Worm (Caenorhabditis elegans) whole organism, late embryonic: ENCODE measurements around the gene C32D5.8.

Experiments used
- T23F11.4 ChIP-seq: fragments of 200-800 bp; sonication (Bioruptor generic); optimal IDR thresholded peaks from 2 replicates; lab custom pipeline; 2018; ENCODE audit warnings: mild to moderate bottlenecking, missing genetic modification characterization, missing compliant biosample characterization
- Y22D7AL.16 ChIP-seq: sonication (generic microtip); optimal IDR thresholded peaks from 2 replicates; lab custom pipeline; 2016; ENCODE audit warnings: missing genetic modification characterization, missing compliant biosample characterization
- ama-1 ChIP-seq: fragments of 150-350 bp; optimal IDR thresholded peaks from 2 replicates; lab custom pipeline; 2014
- ceh-14 ChIP-seq: sonication (generic microtip); optimal IDR thresholded peaks from 2 replicates; lab custom pipeline; 2016; ENCODE audit warnings: missing genotype, missing genetic modification characterization, missing compliant biosample characterization
- ceh-18 ChIP-seq: sonication (generic microtip); optimal IDR thresholded peaks from 2 replicates; lab custom pipeline; 2016; ENCODE audit warnings: missing genetic modification characterization, missing compliant biosample characterization
- ceh-30 ChIP-seq: fragments of 150-350 bp; optimal IDR thresholded peaks from 2 replicates; lab custom pipeline; 2014; ENCODE audit warnings: missing biosample characterization, missing genetic modification characterization
- ceh-31 ChIP-seq: sonication (generic microtip); optimal IDR thresholded peaks from 2 replicates; lab custom pipeline; 2016; ENCODE audit warnings: missing genetic modification characterization, missing compliant biosample characterization
- ceh-34 ChIP-seq: sonication (generic microtip); optimal IDR thresholded peaks from 2 replicates; lab custom pipeline; 2016; ENCODE audit warnings: mild to moderate bottlenecking, missing genetic modification characterization, missing compliant biosample characterization
- ceh-48 ChIP-seq: sonication (generic microtip); optimal IDR thresholded peaks from 2 replicates; lab custom pipeline; 2016; ENCODE audit warnings: missing genetic modification characterization, inconsistent platforms, missing compliant biosample characterization
- ceh-6 ChIP-seq: fragments of 200-800 bp; sonication (Bioruptor generic); optimal IDR thresholded peaks from 2 replicates; lab custom pipeline; 2018; ENCODE audit warnings: mild to moderate bottlenecking, missing genetic modification characterization, missing compliant biosample characterization
- dmd-4 ChIP-seq: sonication (generic microtip); optimal IDR thresholded peaks from 2 replicates; lab custom pipeline; 2016; ENCODE audit warnings: borderline replicate concordance, missing genetic modification characterization, missing compliant biosample characterization
- elt-2 ChIP-seq: sonication (generic microtip); optimal IDR thresholded peaks from 2 replicates; lab custom pipeline; 2016; ENCODE audit warnings: missing genetic modification reagents, missing genetic modification characterization, missing compliant biosample characterization
- fkh-10 ChIP-seq: fragments of 150-350 bp; optimal IDR thresholded peaks from 2 replicates; lab custom pipeline; 2014; ENCODE audit warnings: missing biosample characterization, missing genetic modification reagents, missing genetic modification characterization
- hlh-30 ChIP-seq: sonication (generic microtip); optimal IDR thresholded peaks from 2 replicates; lab custom pipeline; 2017; ENCODE audit warnings: antibody characterized with exemption, missing genetic modification characterization, missing compliant biosample characterization; ENCODE audit not compliant: insufficient read depth
- hlh-8 ChIP-seq: sonication (generic microtip); optimal IDR thresholded peaks from 2 replicates; lab custom pipeline; 2016; ENCODE audit warnings: missing genotype, missing genetic modification characterization, missing compliant biosample characterization
- lin-11 ChIP-seq: fragments of 200-800 bp; sonication (Bioruptor generic); optimal IDR thresholded peaks from 2 replicates; lab custom pipeline; 2018; ENCODE audit warnings: mild to moderate bottlenecking, missing genetic modification characterization, missing compliant biosample characterization
- madf-2 ChIP-seq: sonication (generic microtip); optimal IDR thresholded peaks from 2 replicates; lab custom pipeline; 2017; ENCODE audit warnings: missing genetic modification characterization, missing compliant biosample characterization
- mec-3 ChIP-seq: sonication (generic microtip); optimal IDR thresholded peaks from 2 replicates; lab custom pipeline; 2016; ENCODE audit warnings: borderline replicate concordance, missing genetic modification characterization, missing compliant biosample characterization
- nfya-1 ChIP-seq: sonication (generic microtip); optimal IDR thresholded peaks from 2 replicates; lab custom pipeline; 2017; ENCODE audit warnings: missing genetic modification characterization, mild to moderate bottlenecking, missing compliant biosample characterization, antibody characterized with exemption, moderate library complexity
- npax-4 ChIP-seq: sonication (generic microtip); optimal IDR thresholded peaks from 2 replicates; lab custom pipeline; 2016; ENCODE audit warnings: missing genetic modification characterization, missing compliant biosample characterization
- odd-2 ChIP-seq: sonication (generic microtip); optimal IDR thresholded peaks from 2 replicates; lab custom pipeline; 2017; ENCODE audit warnings: antibody characterized with exemption, mild to moderate bottlenecking, missing genetic modification characterization, missing compliant biosample characterization
- pag-3 ChIP-seq: sonication (generic microtip); optimal IDR thresholded peaks from 2 replicates; lab custom pipeline; 2016; ENCODE audit warnings: missing compliant biosample characterization, missing genetic modification characterization, borderline replicate concordance
- pax-1 ChIP-seq: fragments of 150-350 bp; optimal IDR thresholded peaks from 2 replicates; lab custom pipeline; 2014; ENCODE audit warnings: missing biosample characterization, missing genetic modification characterization
- pha-2 ChIP-seq: sonication (generic microtip); optimal IDR thresholded peaks from 2 replicates; lab custom pipeline; 2017; ENCODE audit warnings: mild to moderate bottlenecking, missing genetic modification characterization, missing compliant biosample characterization
- pqm-1 ChIP-seq: sonication (generic microtip); optimal IDR thresholded peaks from 2 replicates; lab custom pipeline; 2016; ENCODE audit warnings: missing genetic modification characterization, missing compliant biosample characterization
- ref-2 ChIP-seq: sonication (generic microtip); optimal IDR thresholded peaks from 2 replicates; lab custom pipeline; 2016; ENCODE audit warnings: missing genetic modification characterization, missing compliant biosample characterization
- rnt-1 ChIP-seq: sonication (generic microtip); optimal IDR thresholded peaks from 2 replicates; lab custom pipeline; 2016; ENCODE audit warnings: missing genetic modification characterization, missing compliant biosample characterization
- sdc-2 ChIP-seq: sonication (generic microtip); optimal IDR thresholded peaks from 2 replicates; lab custom pipeline; 2016; ENCODE audit warnings: missing genotype, missing genetic modification characterization, missing compliant biosample characterization
- sox-4 ChIP-seq: sonication (generic microtip); optimal IDR thresholded peaks from 2 replicates; lab custom pipeline; 2017; ENCODE audit warnings: mild to moderate bottlenecking, missing genetic modification characterization, inconsistent platforms, missing compliant biosample characterization
- syd-9 ChIP-seq: sonication (generic microtip); optimal IDR thresholded peaks from 2 replicates; lab custom pipeline; 2016; ENCODE audit warnings: mild to moderate bottlenecking, missing genetic modification characterization, moderate library complexity, missing compliant biosample characterization
- tbx-2 ChIP-seq: sonication (generic microtip); optimal IDR thresholded peaks from 2 replicates; lab custom pipeline; 2016; ENCODE audit warnings: missing genetic modification characterization, missing compliant biosample characterization
- tbx-7 ChIP-seq: sonication (generic microtip); optimal IDR thresholded peaks from 2 replicates; lab custom pipeline; 2016; ENCODE audit warnings: missing genotype, missing genetic modification characterization, missing compliant biosample characterization
- ttx-3 ChIP-seq: sonication (generic microtip); optimal IDR thresholded peaks from 2 replicates; lab custom pipeline; 2016; ENCODE audit warnings: missing genetic modification reagents, missing genetic modification characterization, missing compliant biosample characterization
- unc-3 ChIP-seq, 2 experiments: fragments of 200-800 bp in 1 of 2; sonication (Bioruptor generic) in 1 of 2; sonication (generic microtip) in 1 of 2; conservative IDR thresholded peaks in 1 of 2; optimal IDR thresholded peaks in 1 of 2; 2 replicates each; pipeline versions ENCODE4 v1.3.6 to Lab custom; 2016 to 2022; ENCODE audit warnings: missing compliant biosample characterization in 2 of 2, missing genetic modification characterization in 2 of 2, missing genetic modification reagents in 1 of 2
- unc-86 ChIP-seq: sonication (generic microtip); optimal IDR thresholded peaks from 2 replicates; lab custom pipeline; 2016; ENCODE audit warnings: missing genetic modification characterization, missing compliant biosample characterization
- zip-5 ChIP-seq: sonication (generic microtip); optimal IDR thresholded peaks from 2 replicates; lab custom pipeline; 2016; ENCODE audit warnings: missing genetic modification characterization, missing compliant biosample characterization

The C32D5.8 gene

DNA sequence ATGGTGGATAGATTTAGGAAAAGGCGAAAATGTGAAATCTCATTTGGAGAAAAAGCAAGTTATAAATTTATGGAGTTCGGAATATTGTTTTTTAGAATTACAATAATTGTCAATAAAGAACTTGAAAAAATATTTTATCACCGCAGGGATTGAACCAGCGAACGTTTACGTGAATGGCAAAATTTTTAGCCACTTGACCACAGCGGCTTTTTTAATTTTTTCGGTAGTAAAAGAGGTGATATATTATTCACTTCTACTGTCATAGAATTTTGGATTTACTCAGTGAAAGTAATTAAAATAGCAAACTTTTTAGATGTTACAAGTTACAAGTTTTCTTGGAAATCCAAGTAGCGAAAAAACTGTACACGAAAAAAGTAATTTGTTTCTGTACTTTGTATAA lies 12.5 kb upstream of the C32D5.8 start:
- TF ChIP-seq hlh-8: no peak
- no peak for TF ChIP-seq ceh-6 (GFP tag; lab: Kevin White, UChicago)

DNA sequence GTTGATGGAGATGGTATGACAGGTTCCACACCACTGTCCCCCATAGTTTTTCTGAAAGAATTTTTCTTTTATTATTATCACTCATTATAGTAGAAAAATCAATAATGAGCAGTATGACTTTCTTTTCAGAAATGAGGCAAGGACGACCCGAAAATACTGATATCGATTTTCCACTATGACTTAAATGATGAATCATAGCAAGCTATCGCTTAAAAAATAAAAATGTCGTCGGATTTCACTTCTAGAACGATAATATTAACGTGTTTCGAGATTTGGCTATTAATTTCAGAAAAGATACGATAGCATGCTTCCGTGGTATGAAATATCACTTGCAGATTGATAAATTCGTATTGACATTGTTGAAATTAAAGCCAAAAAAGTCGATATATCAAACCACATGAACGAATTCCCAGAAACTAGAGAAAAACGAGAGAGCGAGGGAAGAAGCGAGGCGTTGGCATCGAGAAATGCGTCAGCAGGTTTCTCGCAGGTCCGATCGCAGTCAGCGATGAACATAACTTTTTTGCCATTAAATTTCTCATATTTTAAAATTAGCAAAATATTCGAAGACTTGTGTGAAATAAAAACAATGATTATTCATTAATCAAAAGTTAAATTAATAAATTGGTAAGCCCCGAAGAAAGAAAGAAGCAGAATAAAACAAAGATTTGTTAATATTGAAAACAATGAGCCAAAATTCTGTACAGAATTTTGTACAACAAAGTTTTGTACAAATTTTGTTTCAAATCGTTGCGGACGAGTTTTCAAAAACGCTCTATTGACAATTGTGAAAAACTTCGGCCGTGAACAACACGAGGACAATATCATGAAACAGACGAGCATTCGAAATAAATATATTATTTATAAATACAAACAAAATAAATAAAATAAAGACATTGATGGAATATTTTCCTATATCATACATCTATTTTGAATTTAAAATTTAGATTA lies 9.9 kb upstream of the C32D5.8 start, which contains the start of gene C32D5.11:
TSS of gene C32D5.11 (minus strand) at position 51 of the 951 bp plus-strand sequence.
- 0 out of 2 replicates have a peak, but pooled peaks have one; percentile 13 for TF ChIP-seq unc-3 (GFP tag; conservative IDR thresholded peaks at IDR 0.05; lab: Robert Waterston, UW)
- TF ChIP-seq unc-3 (tag; optimal IDR thresholded peaks at IDR 0.05; lab: Kevin White, UChicago): no peak
- TF ChIP-seq lin-11 (tag; lab: Kevin White, UChicago): no peak
- peak; percentile 32 for TF ChIP-seq ceh-34 (tag; lab: Kevin White, UChicago)
- TF ChIP-seq nfya-1 (tag; lab: Kevin White, UChicago): peak; percentile 47
- no peak for TF ChIP-seq sdc-2
- peak; percentile 42 for TF ChIP-seq ceh-18 (tag; lab: Kevin White, UChicago)
- peak; percentile 36 for TF ChIP-seq ceh-14 (tag; lab: Kevin White, UChicago)
- TF ChIP-seq tbx-2: peak; percentile 51
- no peak for TF ChIP-seq ceh-30 (tag; lab: Kevin White, UChicago)
- TF ChIP-seq pax-1 (tag; lab: Kevin White, UChicago): peak; percentile 55
- no peak for TF ChIP-seq ttx-3 (tag; lab: Kevin White, UChicago)
- TF ChIP-seq ceh-48 (tag; lab: Kevin White, UChicago): peak; percentile 23
- TF ChIP-seq elt-2 (tag; lab: Kevin White, UChicago): peak; percentile 20
- peak; percentile 38 for TF ChIP-seq hlh-30
- TF ChIP-seq tbx-7 (tag; lab: Kevin White, UChicago): no peak
- TF ChIP-seq ceh-31 (tag; lab: Kevin White, UChicago): peak; percentile 25
- TF ChIP-seq Y22D7AL.16: no peak
- TF ChIP-seq ref-2 (tag; lab: Kevin White, UChicago): peak; percentile 23
- TF ChIP-seq T23F11.4 (GFP tag; lab: Kevin White, UChicago): no peak

DNA sequence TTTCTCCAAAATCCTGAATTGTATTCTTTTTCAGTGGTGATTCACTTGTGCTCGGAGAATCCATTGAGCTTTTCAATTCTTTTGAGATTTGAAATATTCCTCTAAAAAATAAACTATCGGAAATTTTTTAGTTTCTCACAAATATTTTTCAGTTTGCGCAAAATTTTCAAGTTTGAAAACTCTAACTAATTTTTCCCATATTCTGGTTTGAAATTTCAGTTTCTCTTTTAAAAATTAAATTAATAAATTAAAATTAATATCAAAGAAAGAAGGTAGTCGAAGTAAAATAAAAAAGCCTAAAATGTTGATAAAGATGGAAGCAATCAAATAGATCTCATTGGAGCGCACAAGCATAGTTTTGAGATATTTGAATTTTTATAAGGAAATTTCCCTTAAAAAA lies 6.1 kb upstream of the C32D5.8 start, which contains the start of gene C32D5.10:
TSS of gene C32D5.10 (minus strand) at position 101 of the 400 bp plus-strand sequence.
- TF ChIP-seq hlh-30 (no peak), sox-4 (tag; lab: Kevin White, UChicago) (no peak), T23F11.4 (GFP tag; lab: Kevin White, UChicago) (no peak), dmd-4 (tag; lab: Kevin White, UChicago) (no peak), madf-2 (tag; lab: Kevin White, UChicago) (no peak), zip-5 (no peak), npax-4 (no peak), fkh-10 (GFP tag; lab: Kevin White, UChicago) (no peak), ceh-31 (tag; lab: Kevin White, UChicago) (no peak), ceh-48 (tag; lab: Kevin White, UChicago) (no peak), pha-2 (tag; lab: Kevin White, UChicago) (no peak), rnt-1 (no peak)
- TF ChIP-seq, all 69 proteins: peak for 0

DNA sequence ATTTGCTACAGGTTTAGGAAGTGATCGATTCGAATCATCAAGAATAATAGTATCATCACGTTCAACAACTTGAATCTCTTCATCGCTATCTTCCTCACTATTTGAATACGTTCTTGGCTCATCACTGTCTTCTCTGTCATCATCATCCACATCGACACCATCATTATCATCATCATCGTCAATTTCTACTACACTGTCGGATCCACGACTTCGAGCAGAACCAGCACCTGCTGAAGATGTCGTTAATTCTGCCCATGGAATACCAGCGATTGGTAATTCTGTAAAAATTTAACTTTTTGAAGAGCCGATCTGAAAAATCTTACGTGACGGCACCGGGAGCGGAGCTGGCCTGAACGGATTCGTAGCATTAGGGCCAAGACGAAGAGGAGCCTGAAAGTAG lies 4.2 kb upstream of the C32D5.8 start:
- no peak for TF ChIP-seq ceh-6 (GFP tag; lab: Kevin White, UChicago)
- no peak for TF ChIP-seq ceh-14 (tag; lab: Kevin White, UChicago)
- TF ChIP-seq mec-3 (tag; lab: Kevin White, UChicago): no peak
- no peak for TF ChIP-seq odd-2 (tag; lab: Kevin White, UChicago)
- no peak for TF ChIP-seq ceh-30 (tag; lab: Kevin White, UChicago)
- TF ChIP-seq hlh-30: no peak
- no peak for TF ChIP-seq pag-3 (tag; lab: Kevin White, UChicago)
- TF ChIP-seq sdc-2: no peak
- TF ChIP-seq unc-86 (tag; lab: Kevin White, UChicago): no peak
- no peak for TF ChIP-seq pqm-1 (tag; lab: Kevin White, UChicago)
- no peak for TF ChIP-seq fkh-10 (GFP tag; lab: Kevin White, UChicago)
- TF ChIP-seq ama-1 (lab: Kevin White, UChicago): no peak
- no peak for TF ChIP-seq syd-9 (tag; lab: Kevin White, UChicago)
